Worm (Caenorhabditis elegans) whole organism, L3 larva: ENCODE measurements around the gene mbr-1.

ENCODE experiments used
- ceh-16 ChIP-seq: sonication (generic microtip); optimal IDR thresholded peaks from 2 replicates; lab custom pipeline; 2017; ENCODE audit warnings: missing biosample characterization, missing genetic modification characterization
- ceh-28 ChIP-seq: fragments of 150-350 bp; optimal IDR thresholded peaks from 2 replicates; lab custom pipeline; 2014; ENCODE audit warnings: missing biosample characterization, missing genetic modification reagents, missing genetic modification characterization
- fos-1 ChIP-seq: fragments of 150-350 bp; optimal IDR thresholded peaks from 2 replicates; lab custom pipeline; 2014; ENCODE audit warnings: missing biosample characterization, missing genetic modification characterization
- mdl-1 ChIP-seq: fragments of 150-350 bp; optimal IDR thresholded peaks from 2 replicates; lab custom pipeline; 2014; ENCODE audit warnings: missing biosample characterization, missing genetic modification characterization
- nhr-77 ChIP-seq: fragments of 150-350 bp; optimal IDR thresholded peaks from 2 replicates; lab custom pipeline; 2014; ENCODE audit warnings: missing biosample characterization, missing genetic modification characterization
- pqm-1 ChIP-seq: fragments of 150-350 bp; optimal IDR thresholded peaks from 2 replicates; lab custom pipeline; 2017; ENCODE audit warnings: missing biosample characterization, missing genetic modification characterization, inconsistent platforms
- snpc-4 ChIP-seq: fragments of 150-350 bp; optimal IDR thresholded peaks from 2 replicates; lab custom pipeline; 2014; ENCODE audit warnings: missing biosample characterization, missing genetic modification characterization
- ztf-4 ChIP-seq: fragments of 150-350 bp; optimal IDR thresholded peaks from 2 replicates; lab custom pipeline; 2014; ENCODE audit warnings: missing biosample characterization, missing genetic modification characterization

- TF ChIP-seq ceh-16: no peak
- TF ChIP-seq fos-1 (tag; lab: Kevin White, UChicago): no peak
- TF ChIP-seq ceh-28 (tag; lab: Kevin White, UChicago): no peak
- no peak for TF ChIP-seq ztf-4
- no peak for TF ChIP-seq mdl-1
- no peak for TF ChIP-seq snpc-4 (tag; lab: Kevin White, UChicago)
- no peak for TF ChIP-seq pqm-1 (tag; lab: Kevin White, UChicago)
- no peak for TF ChIP-seq nhr-77 (tag; lab: Kevin White, UChicago)
Observed at ce11 chrX:10727696-10728095, 5.8 kb upstream of the mbr-1 start.
